Worm (Caenorhabditis elegans) whole organism, young adult: ENCODE data around the gene C42D8.9.

Source experiments
- B0019.2 ChIP-seq: fragments of 200-800 bp; sonication (Bioruptor generic); conservative IDR thresholded peaks from 2 replicates; pipeline ENCODE4 v1.3.6; 2022; ENCODE audit warnings: missing genetic modification reagents, missing genetic modification characterization, missing compliant biosample characterization
- C06A6.2 ChIP-seq: fragments of 200-800 bp; sonication (Bioruptor generic); conservative IDR thresholded peaks from 2 replicates; pipeline ENCODE4 v1.3.6; 2022; ENCODE audit warnings: missing genetic modification characterization, missing compliant biosample characterization
- C17E4.6 ChIP-seq: fragments of 200-800 bp; sonication (Bioruptor generic); IDR thresholded peaks from 2 replicates; pipeline ENCODE4 v1.3.6; 2022; ENCODE audit warnings: missing genetic modification reagents, missing genetic modification characterization, missing compliant biosample characterization
- F57A8.1 ChIP-seq: fragments of 200-800 bp; sonication (Bioruptor generic); optimal IDR thresholded peaks from 2 replicates; lab custom pipeline; 2018; ENCODE audit warnings: mild to moderate bottlenecking, missing genetic modification characterization, moderate library complexity, missing compliant biosample characterization
- K12H6.12 ChIP-seq: fragments of 200-800 bp; sonication (Bioruptor generic); optimal IDR thresholded peaks from 2 replicates; lab custom pipeline; 2018; ENCODE audit warnings: mild to moderate bottlenecking, missing genetic modification characterization, missing compliant biosample characterization
- Y79H2A.3 ChIP-seq: fragments of 200-800 bp; sonication (Bioruptor generic); conservative IDR thresholded peaks from 2 replicates; pipeline ENCODE4 v1.3.6; 2022; ENCODE audit warnings: missing genetic modification reagents, missing genetic modification characterization, missing compliant biosample characterization
- cebp-1 ChIP-seq, 2 experiments: fragments of 200-800 bp in 1 of 2; sonication (Bioruptor generic) in 1 of 2; sonication (generic microtip) in 1 of 2; IDR thresholded peaks in 1 of 2; optimal IDR thresholded peaks in 1 of 2; 2 replicates each; pipeline versions ENCODE4 v1.3.6 to Lab custom; 2017 to 2022; ENCODE audit warnings: missing compliant biosample characterization in 2 of 2, missing genetic modification characterization in 2 of 2, mild to moderate bottlenecking in 1 of 2, missing genetic modification reagents in 1 of 2, moderate library complexity in 1 of 2
- cebp-2 ChIP-seq: fragments of 200-800 bp; sonication (Bioruptor generic); IDR thresholded peaks from 2 replicates; pipeline ENCODE4 v1.3.6; 2022; ENCODE audit warnings: missing genetic modification characterization, missing compliant biosample characterization
- ceh-27 ChIP-seq: fragments of 200-800 bp; sonication (Bioruptor generic); optimal IDR thresholded peaks from 2 replicates; lab custom pipeline; 2018; ENCODE audit warnings: mild to moderate bottlenecking, missing genetic modification characterization, moderate library complexity, missing compliant biosample characterization
- chd-7 ChIP-seq: sonication (generic microtip); optimal IDR thresholded peaks from 2 replicates; lab custom pipeline; 2016; ENCODE audit warnings: mild to moderate bottlenecking, missing genetic modification characterization, moderate library complexity, missing compliant biosample characterization
- die-1 ChIP-seq: sonication (generic microtip); optimal IDR thresholded peaks from 2 replicates; lab custom pipeline; 2016; ENCODE audit warnings: missing genotype, mild to moderate bottlenecking, missing genetic modification characterization, missing compliant biosample characterization
- ets-4 ChIP-seq: fragments of 200-800 bp; sonication (Bioruptor generic); optimal IDR thresholded peaks from 2 replicates; lab custom pipeline; 2018; ENCODE audit warnings: mild to moderate bottlenecking, missing genetic modification characterization, missing compliant biosample characterization
- fkh-3 ChIP-seq: sonication (generic microtip); optimal IDR thresholded peaks from 2 replicates; lab custom pipeline; 2016; ENCODE audit warnings: mild to moderate bottlenecking, missing genetic modification characterization, missing compliant biosample characterization
- hlh-12 ChIP-seq: sonication (generic microtip); optimal IDR thresholded peaks from 2 replicates; lab custom pipeline; 2016; ENCODE audit warnings: missing genetic modification characterization, missing compliant biosample characterization
- lin-26 ChIP-seq: fragments of 200-800 bp; sonication (Bioruptor generic); IDR thresholded peaks from 2 replicates; pipeline ENCODE4 v1.3.6; 2022; ENCODE audit warnings: missing genetic modification reagents, missing genetic modification characterization, missing compliant biosample characterization
- lin-35 ChIP-seq, 3 experiments: fragments of 150-350 bp in 2 of 3; sonication (generic microtip) in 1 of 3; optimal IDR thresholded peaks; 2 replicates each; lab custom pipeline; 2014 to 2018; ENCODE audit warnings: missing biosample characterization in 3 of 3, missing genetic modification characterization in 3 of 3, missing genetic modification reagents in 3 of 3
- lin-40 ChIP-seq: sonication (generic microtip); optimal IDR thresholded peaks from 2 replicates; lab custom pipeline; 2016; ENCODE audit warnings: missing genetic modification characterization, mild to moderate bottlenecking, missing compliant biosample characterization, missing genotype, missing genetic modification reagents
- madf-3 ChIP-seq: fragments of 200-800 bp; sonication (Bioruptor generic); IDR thresholded peaks from 2 replicates; pipeline ENCODE4 v1.3.6; 2022; ENCODE audit warnings: missing genetic modification reagents, missing genetic modification characterization, missing compliant biosample characterization
- madf-6 ChIP-seq: fragments of 200-800 bp; sonication (Bioruptor generic); IDR thresholded peaks from 2 replicates; pipeline ENCODE4 v1.3.6; 2022; ENCODE audit warnings: missing genetic modification reagents, missing genetic modification characterization, missing compliant biosample characterization
- nhr-80 ChIP-seq: sonication (generic microtip); optimal IDR thresholded peaks from 2 replicates; lab custom pipeline; 2016; ENCODE audit warnings: missing genetic modification characterization, missing compliant biosample characterization
- nhr-90 ChIP-seq: sonication (generic microtip); optimal IDR thresholded peaks from 2 replicates; lab custom pipeline; 2016; ENCODE audit warnings: missing genotype, mild to moderate bottlenecking, missing genetic modification characterization, missing compliant biosample characterization
- somi-1 ChIP-seq: fragments of 200-800 bp; sonication (Bioruptor generic); optimal IDR thresholded peaks from 2 replicates; lab custom pipeline; 2018; ENCODE audit warnings: mild to moderate bottlenecking, missing genetic modification characterization, missing compliant biosample characterization
- sptf-2 ChIP-seq: fragments of 200-800 bp; sonication (Bioruptor generic); optimal IDR thresholded peaks from 2 replicates; lab custom pipeline; 2018; ENCODE audit warnings: mild to moderate bottlenecking, missing genetic modification characterization, missing compliant biosample characterization
- unc-62 ChIP-seq: fragments of 150-350 bp; optimal IDR thresholded peaks from 2 replicates; lab custom pipeline; 2014; ENCODE audit warnings: missing biosample characterization, missing genetic modification reagents, missing genetic modification characterization
- zfh-2 ChIP-seq: fragments of 200-800 bp; sonication (Bioruptor generic); conservative IDR thresholded peaks from 2 replicates; pipeline ENCODE4 v1.3.6; 2022; ENCODE audit warnings: missing genetic modification reagents, missing genetic modification characterization, missing compliant biosample characterization
- zim-3 ChIP-seq: sonication (generic microtip); optimal IDR thresholded peaks from 2 replicates; lab custom pipeline; 2017; ENCODE audit warnings: mild to moderate bottlenecking, missing genetic modification characterization, moderate library complexity, missing compliant biosample characterization
- ztf-18 ChIP-seq: sonication (generic microtip); optimal IDR thresholded peaks from 2 replicates; lab custom pipeline; 2016; ENCODE audit warnings: missing genotype, mild to moderate bottlenecking, missing genetic modification characterization, missing compliant biosample characterization
- ztf-25 ChIP-seq: fragments of 200-800 bp; sonication (Bioruptor generic); IDR thresholded peaks from 2 replicates; pipeline ENCODE4 v1.3.6; 2022; ENCODE audit warnings: missing genetic modification reagents, missing genetic modification characterization, missing compliant biosample characterization

C42D8.9 gene

ce11 chrX:5119246-5119645, 12.4 kb upstream of the C42D8.9 start (continued):
- TF ChIP-seq chd-7 (tag; lab: Kevin White, UChicago) (peak; percentile 24), die-1 (no peak), nhr-90 (peak; percentile 8), madf-6 (GFP tag; lab: Robert Waterston, UW) (no peak), hlh-12 (no peak), C17E4.6 (no peak), Y79H2A.3 (GFP tag; lab: Robert Waterston, UW) (no peak), lin-40 (peak; percentile 54)
- TF ChIP-seq, all 124 proteins: peak for 17

ce11 chrX:5117571-5117970, 10.7 kb upstream of the C42D8.9 start:
- no peak for TF ChIP-seq unc-62 (GFP tag; lab: Kevin White, UChicago)
- TF ChIP-seq lin-35 (GFP tag; optimal IDR thresholded peaks at IDR 0.05; lab: Kevin White, UChicago) = peak in 1 of 3 experiments; percentile 62

- TF ChIP-seq C06A6.2 (GFP tag; lab: Robert Waterston, UW) = no peak
- no peak for TF ChIP-seq cebp-1 (GFP tag; IDR thresholded peaks at IDR 0.05; lab: Robert Waterston, UW)
- peak; percentile 57 for TF ChIP-seq cebp-1 (tag; optimal IDR thresholded peaks at IDR 0.05; lab: Kevin White, UChicago)
- TF ChIP-seq, all 124 proteins: peak for 1
These were observed 10.1 kb upstream of the C42D8.9 start, which contains the start of gene apl-1 for ce11 chrX:5116816-5117459. Gene apl-1 (minus strand): TSS chrX:5116866.

ce11 chrX:5116180-5116579, 9.3 kb upstream of the C42D8.9 start:
- TF ChIP-seq lin-26 (GFP tag; lab: Robert Waterston, UW) (no peak), ets-4 (GFP tag; lab: Kevin White, UChicago) (peak; percentile 50), ceh-27 (GFP tag; lab: Kevin White, UChicago) (peak; percentile 55), madf-3 (GFP tag; lab: Robert Waterston, UW) (0 out of 2 replicates have a peak, but pooled peaks have one; percentile 71)

ce11 chrX:5115511-5115910, 8.7 kb upstream of the C42D8.9 start:
- no peak for TF ChIP-seq zfh-2 (GFP tag; lab: Robert Waterston, UW)
- no peak for TF ChIP-seq zim-3 (tag; lab: Kevin White, UChicago)
- no peak for TF ChIP-seq ztf-18
- no peak for TF ChIP-seq ceh-27 (GFP tag; lab: Kevin White, UChicago)
- TF ChIP-seq cebp-2 (GFP tag; lab: Robert Waterston, UW) = no peak

- TF ChIP-seq somi-1 (no peak), fkh-3 (tag; lab: Kevin White, UChicago) (no peak), F57A8.1 (GFP tag; lab: Kevin White, UChicago) (no peak), K12H6.12 (tag; lab: Kevin White, UChicago) (no peak), ztf-25 (GFP tag; lab: Robert Waterston, UW) (no peak)
These were observed 5.1 kb upstream of the C42D8.9 start for ce11 chrX:5111894-5112293.

- TF ChIP-seq sptf-2 (GFP tag; lab: Kevin White, UChicago) = no peak
- TF ChIP-seq nhr-80 (tag; lab: Kevin White, UChicago) = peak; percentile 64
- TF ChIP-seq B0019.2 (GFP tag; lab: Robert Waterston, UW) = no peak
- TF ChIP-seq, all 124 proteins: peak for 1
These were observed 2.3 kb upstream of the C42D8.9 start, which contains the start of gene C42D8.1 for ce11 chrX:5109130-5109529. Gene C42D8.1 (plus strand): TSS chrX:5109506.
